Worm (Caenorhabditis elegans) whole organism, mixed stage, embryonic: ENCODE data around the gene dmsr-8.

Experiments
- M03D4.4 ChIP-seq: sonication (generic microtip); optimal IDR thresholded peaks from 2 replicates; lab custom pipeline; 2017; ENCODE audit warnings: mild to moderate bottlenecking, missing genetic modification characterization, missing compliant biosample characterization
- blmp-1 ChIP-seq: fragments of 150-350 bp; optimal IDR thresholded peaks from 2 replicates; lab custom pipeline; 2014; ENCODE audit warnings: missing biosample characterization, missing genetic modification characterization
- ceh-39 ChIP-seq: fragments of 150-350 bp; optimal IDR thresholded peaks from 2 replicates; lab custom pipeline; 2014; ENCODE audit warnings: missing biosample characterization, missing genetic modification characterization
- ceh-43 ChIP-seq: fragments of 200-800 bp; sonication (Bioruptor generic); optimal IDR thresholded peaks from 2 replicates; lab custom pipeline; 2018; ENCODE audit warnings: mild to moderate bottlenecking, missing genetic modification characterization, moderate library complexity, missing compliant biosample characterization
- ceh-83 ChIP-seq: fragments of 200-800 bp; sonication (Bioruptor generic); optimal IDR thresholded peaks from 2 replicates; lab custom pipeline; 2018; ENCODE audit warnings: mild to moderate bottlenecking, missing genetic modification characterization, missing compliant biosample characterization
- ces-1 ChIP-seq: fragments of 150-350 bp; optimal IDR thresholded peaks from 2 replicates; lab custom pipeline; 2014; ENCODE audit warnings: missing biosample characterization, missing genetic modification reagents, missing genetic modification characterization
- cnd-1 ChIP-seq: fragments of 200-800 bp; sonication (Bioruptor generic); optimal IDR thresholded peaks from 2 replicates; lab custom pipeline; 2018; ENCODE audit warnings: mild to moderate bottlenecking, missing genetic modification characterization, missing compliant biosample characterization
- drap-1 ChIP-seq: fragments of 200-800 bp; sonication (Bioruptor generic); optimal IDR thresholded peaks from 3 replicates; lab custom pipeline; 2018; ENCODE audit warnings: mild to moderate bottlenecking, missing genetic modification characterization, missing compliant biosample characterization
- elt-1 ChIP-seq: sonication (generic microtip); optimal IDR thresholded peaks from 2 replicates; lab custom pipeline; 2017; ENCODE audit warnings: missing genetic modification characterization, mild to moderate bottlenecking, missing compliant biosample characterization, antibody characterized with exemption, moderate library complexity, borderline replicate concordance; ENCODE audit not compliant: insufficient read depth
- flh-1 ChIP-seq: fragments of 200-800 bp; sonication (Bioruptor generic); optimal IDR thresholded peaks from 2 replicates; lab custom pipeline; 2018; ENCODE audit warnings: mild to moderate bottlenecking, missing genetic modification characterization, moderate library complexity, missing compliant biosample characterization
- ham-2 ChIP-seq: fragments of 200-800 bp; sonication (Bioruptor generic); optimal IDR thresholded peaks from 2 replicates; lab custom pipeline; 2018; ENCODE audit warnings: mild to moderate bottlenecking, missing genetic modification characterization, missing compliant biosample characterization
- hlh-1 ChIP-seq: fragments of 150-350 bp; optimal IDR thresholded peaks from 2 replicates; lab custom pipeline; 2014; ENCODE audit warnings: missing biosample characterization, missing genetic modification reagents, missing genetic modification characterization
- lin-13 ChIP-seq: fragments of 150-350 bp; optimal IDR thresholded peaks from 2 replicates; lab custom pipeline; 2014; ENCODE audit warnings: missing biosample characterization, missing genetic modification characterization
- lin-32 ChIP-seq: fragments of 200-800 bp; sonication (Bioruptor generic); optimal IDR thresholded peaks from 2 replicates; lab custom pipeline; 2018; ENCODE audit warnings: mild to moderate bottlenecking, missing genetic modification characterization, missing compliant biosample characterization
- lsy-2 ChIP-seq: fragments of 150-350 bp; optimal IDR thresholded peaks from 2 replicates; lab custom pipeline; 2014; ENCODE audit warnings: missing biosample characterization, missing genetic modification characterization
- mab-5 ChIP-seq: fragments of 150-350 bp; optimal IDR thresholded peaks from 2 replicates; lab custom pipeline; 2014; ENCODE audit warnings: missing biosample characterization, missing genetic modification characterization
- mep-1 ChIP-seq: fragments of 150-350 bp; optimal IDR thresholded peaks from 2 replicates; lab custom pipeline; 2017; ENCODE audit warnings: missing biosample characterization, missing genetic modification reagents, missing genetic modification characterization, inconsistent platforms
- mls-2 ChIP-seq: sonication (generic microtip); optimal IDR thresholded peaks from 2 replicates; lab custom pipeline; 2016; ENCODE audit warnings: mild to moderate bottlenecking, missing genetic modification characterization, moderate library complexity, missing compliant biosample characterization
- nhr-12 ChIP-seq: fragments of 150-350 bp; optimal IDR thresholded peaks from 2 replicates; lab custom pipeline; 2014; ENCODE audit warnings: missing biosample characterization, missing genetic modification characterization
- nhr-2 ChIP-seq: fragments of 150-350 bp; optimal IDR thresholded peaks from 2 replicates; lab custom pipeline; 2014; ENCODE audit warnings: missing biosample characterization, missing genetic modification characterization
- nhr-237 ChIP-seq: fragments of 150-350 bp; optimal IDR thresholded peaks from 2 replicates; lab custom pipeline; 2014; ENCODE audit warnings: missing biosample characterization, missing genetic modification characterization
- nhr-28 ChIP-seq: fragments of 150-350 bp; optimal IDR thresholded peaks from 2 replicates; lab custom pipeline; 2014; ENCODE audit warnings: missing biosample characterization, missing genetic modification characterization
- nhr-76 ChIP-seq: sonication (generic microtip); optimal IDR thresholded peaks from 2 replicates; lab custom pipeline; 2017; ENCODE audit warnings: missing biosample characterization, missing genetic modification characterization
- pha-4 ChIP-seq: fragments of 150-350 bp; optimal IDR thresholded peaks from 2 replicates; lab custom pipeline; 2018; ENCODE audit warnings: missing biosample characterization, missing genetic modification reagents, missing genetic modification characterization
- sem-2 ChIP-seq: fragments of 200-800 bp; sonication (Bioruptor generic); optimal IDR thresholded peaks from 2 replicates; lab custom pipeline; 2018; ENCODE audit warnings: mild to moderate bottlenecking, missing genetic modification characterization, missing compliant biosample characterization
- snpc-4 ChIP-seq: fragments of 150-350 bp; optimal IDR thresholded peaks from 2 replicates; lab custom pipeline; 2014; ENCODE audit warnings: missing biosample characterization, missing genetic modification characterization
- sptf-1 ChIP-seq: sonication (generic microtip); optimal IDR thresholded peaks from 2 replicates; lab custom pipeline; 2017; ENCODE audit warnings: mild to moderate bottlenecking, missing genetic modification characterization, moderate library complexity, missing compliant biosample characterization
- tbx-8 ChIP-seq: fragments of 200-800 bp; sonication (Bioruptor generic); optimal IDR thresholded peaks from 2 replicates; lab custom pipeline; 2018; ENCODE audit warnings: mild to moderate bottlenecking, missing genetic modification characterization, moderate library complexity, missing compliant biosample characterization
- unc-120 ChIP-seq: sonication (generic microtip); optimal IDR thresholded peaks from 2 replicates; lab custom pipeline; 2017; ENCODE audit warnings: missing genetic modification characterization, missing compliant biosample characterization; ENCODE audit not compliant: poor library complexity, severe bottlenecking
- unc-39 ChIP-seq: fragments of 150-350 bp; optimal IDR thresholded peaks from 2 replicates; lab custom pipeline; 2014; ENCODE audit warnings: missing biosample characterization, missing genetic modification characterization
- unc-62 ChIP-seq: fragments of 150-350 bp; optimal IDR thresholded peaks from 2 replicates; lab custom pipeline; 2014; ENCODE audit warnings: missing biosample characterization, missing genetic modification reagents, missing genetic modification characterization
- zip-8 ChIP-seq: fragments of 150-350 bp; optimal IDR thresholded peaks from 2 replicates; lab custom pipeline; 2014; ENCODE audit warnings: missing biosample characterization, missing genetic modification characterization
- ztf-11 ChIP-seq: fragments of 150-350 bp; optimal IDR thresholded peaks from 2 replicates; lab custom pipeline; 2014; ENCODE audit warnings: missing biosample characterization, missing genetic modification characterization

dmsr-8 gene

DNA sequence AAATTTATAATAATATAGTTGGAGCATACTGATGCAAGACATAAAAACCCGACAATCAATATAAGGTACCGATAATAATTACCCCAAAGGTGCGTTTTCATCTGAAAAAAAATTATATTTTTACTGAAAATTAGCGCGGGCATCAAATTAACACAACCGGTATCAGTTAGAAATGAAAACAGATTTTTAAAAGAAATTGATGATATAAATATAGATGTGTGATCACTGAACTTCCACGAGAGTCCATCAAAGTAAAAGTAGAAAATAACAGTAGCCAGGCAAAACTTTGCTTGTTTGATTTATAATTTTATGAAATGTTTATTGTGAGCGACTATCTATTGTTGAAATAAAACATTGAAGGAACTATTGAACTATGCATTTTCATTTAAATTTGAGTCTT, 12.9 kb downstream of the dmsr-8 start, which contains the start of gene C35A5.3:
TSS of gene C35A5.3 (minus strand) at position 101 of the 400 bp plus-strand sequence.
- TF ChIP-seq nhr-76 (tag; lab: Kevin White, UChicago), result no peak
- TF ChIP-seq pha-4, result no peak
- TF ChIP-seq nhr-12 (tag; lab: Kevin White, UChicago), result no peak
- no peak for TF ChIP-seq lin-32
- no peak for TF ChIP-seq ceh-39
- TF ChIP-seq nhr-2 (tag; lab: Kevin White, UChicago), result no peak
- no peak for TF ChIP-seq lin-13 (tag; lab: Kevin White, UChicago)
- no peak for TF ChIP-seq flh-1 (GFP tag; lab: Kevin White, UChicago)
- TF ChIP-seq blmp-1 (tag; lab: Kevin White, UChicago), result no peak
- no peak for TF ChIP-seq ces-1 (GFP tag; lab: Kevin White, UChicago)
- no peak for TF ChIP-seq ceh-43 (GFP tag; lab: Kevin White, UChicago)

DNA sequence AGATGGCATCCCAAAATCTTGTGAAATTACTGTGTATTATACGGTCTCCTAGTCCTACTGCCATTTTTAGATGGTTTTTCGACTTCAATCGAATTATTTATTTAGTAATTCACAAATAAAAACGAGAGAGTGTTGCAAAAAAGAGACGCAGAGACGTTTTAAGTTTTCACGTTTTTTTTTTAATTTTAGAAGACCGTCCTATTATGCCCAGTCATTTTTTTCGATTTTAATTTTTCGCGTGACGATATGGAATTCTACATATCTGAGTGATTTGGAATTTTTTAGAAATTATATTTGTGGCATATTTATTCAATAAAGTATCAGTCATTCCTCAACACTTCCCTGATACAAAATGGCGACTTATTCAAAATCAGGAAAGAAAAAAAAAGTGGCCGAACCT, 17.4 kb downstream of the dmsr-8 start, which contains the start of gene C35A5.4:
TSS of gene C35A5.4 (plus strand) at position 301 of the 400 bp plus-strand sequence.
- no peak for TF ChIP-seq nhr-2 (tag; lab: Kevin White, UChicago)
- no peak for TF ChIP-seq mab-5
- TF ChIP-seq, all 35 proteins: peak for 0

DNA sequence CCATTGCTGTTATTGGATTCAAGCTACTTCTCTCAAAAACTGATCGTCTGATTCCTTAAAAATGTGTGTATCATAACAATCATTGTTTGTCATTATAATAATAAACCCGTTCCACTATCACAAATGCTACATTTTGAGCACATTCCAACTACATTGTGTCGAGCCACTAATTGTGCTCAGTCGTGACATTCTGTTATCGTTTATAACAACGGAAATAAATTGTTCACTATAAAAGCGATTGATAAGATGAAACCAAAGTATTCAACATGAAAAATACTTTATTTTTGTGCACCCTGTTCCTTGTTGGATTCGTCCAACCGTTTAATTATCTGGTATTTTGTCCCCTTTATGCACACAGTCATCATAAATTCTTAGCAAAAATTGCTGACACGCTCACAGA, 21.0 kb downstream of the dmsr-8 start, which contains the start of gene ugt-33:
TSS of gene ugt-33 (plus strand) at position 260 of the 400 bp plus-strand sequence.
- TF ChIP-seq mab-5, result no peak
- no peak for TF ChIP-seq flh-1 (GFP tag; lab: Kevin White, UChicago)
- TF ChIP-seq sem-2 (GFP tag; lab: Kevin White, UChicago), result no peak
- TF ChIP-seq blmp-1 (tag; lab: Kevin White, UChicago), result no peak
- TF ChIP-seq ceh-83 (GFP tag; lab: Kevin White, UChicago), result no peak
- TF ChIP-seq zip-8 (tag; lab: Kevin White, UChicago), result no peak
- no peak for TF ChIP-seq snpc-4 (tag; lab: Kevin White, UChicago)
- no peak for TF ChIP-seq nhr-2 (tag; lab: Kevin White, UChicago)
- TF ChIP-seq lin-32, result no peak
- no peak for TF ChIP-seq lin-13 (tag; lab: Kevin White, UChicago)
- TF ChIP-seq mls-2, result no peak
- TF ChIP-seq lsy-2 (tag; lab: Kevin White, UChicago), result no peak
- TF ChIP-seq cnd-1 (tag; lab: Kevin White, UChicago), result no peak
- TF ChIP-seq mep-1 (tag; lab: Kevin White, UChicago), result no peak
- no peak for TF ChIP-seq ham-2 (GFP tag; lab: Kevin White, UChicago)
- TF ChIP-seq hlh-1, result no peak
- TF ChIP-seq nhr-237 (tag; lab: Kevin White, UChicago), result no peak
- TF ChIP-seq ztf-11 (tag; lab: Kevin White, UChicago), result no peak
- TF ChIP-seq drap-1 (GFP tag; lab: Kevin White, UChicago), result no peak

DNA sequence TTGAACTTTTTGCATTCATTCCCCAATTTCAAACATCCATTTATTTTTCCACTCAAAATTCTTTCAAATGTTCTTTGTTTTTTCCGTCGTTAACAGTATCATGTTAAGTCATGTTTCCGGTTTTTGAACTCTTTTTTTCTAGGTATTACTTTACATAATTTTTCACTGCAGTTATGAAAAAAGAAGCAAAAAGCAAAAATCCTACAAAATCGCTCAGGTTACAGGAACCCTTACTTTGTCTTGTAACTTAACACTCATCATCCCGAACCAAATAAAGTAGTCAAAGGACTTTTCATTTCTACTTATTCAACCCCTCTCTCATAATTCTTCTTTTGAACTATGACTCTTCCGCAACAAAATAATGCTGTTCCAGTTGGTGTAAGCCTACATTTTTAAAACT, 22.7 kb downstream of the dmsr-8 start, which contains the start of gene aqp-5:
TSS of gene aqp-5 (plus strand) at position 301 of the 400 bp plus-strand sequence.
- TF ChIP-seq mep-1 (tag; lab: Kevin White, UChicago) (no peak), mab-5 (no peak), hlh-1 (no peak), snpc-4 (tag; lab: Kevin White, UChicago) (no peak), unc-120 (tag; lab: Kevin White, UChicago) (no peak), elt-1 (tag; lab: Kevin White, UChicago) (no peak), drap-1 (GFP tag; lab: Kevin White, UChicago) (no peak), nhr-237 (tag; lab: Kevin White, UChicago) (no peak), tbx-8 (GFP tag; lab: Kevin White, UChicago) (no peak), lsy-2 (tag; lab: Kevin White, UChicago) (no peak), lin-13 (tag; lab: Kevin White, UChicago) (no peak), ceh-43 (GFP tag; lab: Kevin White, UChicago) (no peak), zip-8 (tag; lab: Kevin White, UChicago) (no peak), unc-62 (GFP tag; lab: Kevin White, UChicago) (no peak)

- TF ChIP-seq ztf-11 (tag; lab: Kevin White, UChicago) (no peak), pha-4 (no peak), M03D4.4 (tag; lab: Kevin White, UChicago) (no peak), ceh-83 (GFP tag; lab: Kevin White, UChicago) (no peak), drap-1 (GFP tag; lab: Kevin White, UChicago) (no peak), ceh-43 (GFP tag; lab: Kevin White, UChicago) (no peak), mls-2 (no peak), nhr-76 (tag; lab: Kevin White, UChicago) (no peak), sptf-1 (tag; lab: Kevin White, UChicago) (no peak), sem-2 (GFP tag; lab: Kevin White, UChicago) (no peak), nhr-12 (tag; lab: Kevin White, UChicago) (no peak), nhr-28 (tag; lab: Kevin White, UChicago) (no peak), nhr-2 (tag; lab: Kevin White, UChicago) (no peak), unc-62 (GFP tag; lab: Kevin White, UChicago) (no peak), lin-13 (tag; lab: Kevin White, UChicago) (no peak), unc-39 (no peak), cnd-1 (tag; lab: Kevin White, UChicago) (no peak)
Measured at ce11 chrV:10489998-10490397, 24.2 kb downstream of the dmsr-8 start, which contains the start of gene ncx-5. Gene ncx-5, minus strand, starts transcription at chrV:10490098.
